Fruit fly (Drosophila melanogaster): ENCODE results near the gene AdamTS-A.

DNA sequence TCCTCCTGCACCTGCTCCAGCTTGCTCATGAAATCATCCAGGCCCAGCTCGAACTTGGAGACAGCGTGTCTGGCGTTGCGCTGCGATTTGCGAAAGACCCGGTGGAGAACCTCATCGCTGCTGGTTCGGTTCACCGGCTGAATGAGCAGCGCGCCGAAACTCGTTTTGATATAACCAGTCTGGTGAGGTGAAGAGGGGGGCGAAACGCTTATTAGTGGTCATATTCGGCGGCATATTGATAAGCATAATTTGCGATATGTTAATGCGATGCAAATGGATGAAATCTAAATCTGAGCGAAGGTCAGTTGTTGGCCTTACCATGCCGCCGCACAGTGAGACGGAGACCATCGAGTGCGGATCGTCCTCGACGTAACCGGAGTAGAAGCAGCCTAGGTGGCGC lies 27.3 kb downstream of the AdamTS-A start:
- no peak for TF ChIP-seq gl (tag; optimal IDR thresholded peaks at IDR 0.05)
- no peak for TF ChIP-seq CG8301 (tag; optimal IDR thresholded peaks at IDR 0.05)
- no peak for TF ChIP-seq CG14655 (GFP tag; optimal IDR thresholded peaks at IDR 0.05)
- TF ChIP-seq CG9948 (tag; optimal IDR thresholded peaks at IDR 0.05): no peak
- TF ChIP-seq CG12605 (GFP tag; IDR thresholded peaks at IDR 0.05): no peak
